Worm (Caenorhabditis elegans) whole organism, L4/young adult: ENCODE data around the gene mls-1.

Experiments
- dao-5 ChIP-seq: sonication (generic microtip); optimal IDR thresholded peaks from 2 replicates; lab custom pipeline; 2016; ENCODE audit warnings: missing genotype, missing genetic modification characterization, moderate library complexity, missing compliant biosample characterization
- him-1 ChIP-seq: sonication (generic microtip); optimal IDR thresholded peaks from 2 replicates; lab custom pipeline; 2016; ENCODE audit warnings: missing genotype, missing genetic modification reagents, missing genetic modification characterization, missing compliant biosample characterization

DNA sequence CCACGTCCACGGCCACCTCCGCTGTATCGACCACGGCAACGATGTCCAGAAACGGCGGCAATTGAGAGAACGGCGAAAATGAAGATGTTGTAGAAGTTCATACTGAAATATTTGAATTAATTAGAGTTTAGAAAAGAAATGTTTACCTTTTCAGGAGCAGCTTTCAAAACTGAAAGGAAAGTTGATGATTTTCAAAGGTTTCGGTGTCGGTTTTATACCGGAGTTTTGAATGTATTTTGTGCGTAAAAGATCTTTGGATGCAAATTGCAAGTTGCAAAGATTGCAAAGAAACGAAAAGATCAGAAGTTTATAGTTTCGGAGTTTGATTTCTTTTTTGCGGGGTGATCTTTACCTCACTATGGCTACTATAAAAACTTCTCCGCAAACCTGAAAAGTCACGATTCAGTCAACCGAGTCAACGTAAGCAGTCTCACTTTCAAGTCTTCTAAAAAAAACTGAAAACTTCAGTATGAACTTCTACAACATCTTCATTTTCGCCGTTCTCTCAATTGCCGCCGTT lies 1.2 kb upstream of the mls-1 start, which contains the start of the genes fipr-19 and fipr-18:
- TF ChIP-seq him-1 (tag; lab: Kevin White, UChicago) (no peak), dao-5 (tag; lab: Kevin White, UChicago) (no peak)
